Worm (Caenorhabditis elegans): ENCODE data around the gene zak-1.
A peak's percentile ranks its signal among the peaks of the same experiment; 100 is the strongest.

Gene zak-1

DNA sequence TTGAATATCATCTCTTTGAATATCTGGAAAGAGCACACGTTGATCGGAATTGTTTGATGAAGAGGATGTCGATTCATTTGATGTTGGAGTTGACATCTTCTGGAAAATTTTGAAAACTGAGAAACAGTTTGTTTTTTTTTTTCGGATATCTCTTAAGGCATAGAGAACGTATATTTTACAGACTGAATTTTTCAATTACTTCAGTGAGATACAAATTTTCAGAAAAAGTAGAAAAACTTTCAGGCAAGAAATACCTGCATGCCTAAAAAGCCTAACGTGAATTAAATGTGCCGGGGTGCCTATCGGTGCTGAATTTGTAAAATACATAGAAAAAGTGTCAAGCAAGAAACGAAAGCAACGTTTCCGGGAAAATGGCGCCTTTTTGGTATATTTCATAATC, at the start of gene zak-1:
Gene zak-1, minus strand, starts transcription at position 101 of the 400 bp plus-strand sequence.
- TF ChIP-seq snpc-4 (tag; optimal IDR thresholded peaks at IDR 0.05) (no peak), tbx-8 (GFP tag; optimal IDR thresholded peaks at IDR 0.05) (no peak), unc-39 (tag; optimal IDR thresholded peaks at IDR 0.05) (no peak), cnd-1 (tag; optimal IDR thresholded peaks at IDR 0.05) (no peak), flh-1 (GFP tag; optimal IDR thresholded peaks at IDR 0.05) (no peak), nhr-237 (tag; optimal IDR thresholded peaks at IDR 0.05) (no peak), sem-2 (GFP tag; optimal IDR thresholded peaks at IDR 0.05) (no peak), mab-5 (tag; optimal IDR thresholded peaks at IDR 0.05) (no peak), elt-1 (tag; optimal IDR thresholded peaks at IDR 0.05; ENCODE audit: borderline replicate concordance, insufficient read depth) (no peak), M03D4.4 (tag; optimal IDR thresholded peaks at IDR 0.05) (no peak), blmp-1 (tag; optimal IDR thresholded peaks at IDR 0.05) (no peak), bed-3 (GFP tag; optimal IDR thresholded peaks at IDR 0.05) (no peak), lin-13 (tag; optimal IDR thresholded peaks at IDR 0.05) (no peak), hlh-1 (tag; optimal IDR thresholded peaks at IDR 0.05) (no peak), ceh-43 (GFP tag; optimal IDR thresholded peaks at IDR 0.05) (no peak), drap-1 (GFP tag; optimal IDR thresholded peaks at IDR 0.05) (no peak), lin-32 (GFP tag; optimal IDR thresholded peaks at IDR 0.05) (no peak), ztf-11 (tag; optimal IDR thresholded peaks at IDR 0.05) (no peak)

DNA sequence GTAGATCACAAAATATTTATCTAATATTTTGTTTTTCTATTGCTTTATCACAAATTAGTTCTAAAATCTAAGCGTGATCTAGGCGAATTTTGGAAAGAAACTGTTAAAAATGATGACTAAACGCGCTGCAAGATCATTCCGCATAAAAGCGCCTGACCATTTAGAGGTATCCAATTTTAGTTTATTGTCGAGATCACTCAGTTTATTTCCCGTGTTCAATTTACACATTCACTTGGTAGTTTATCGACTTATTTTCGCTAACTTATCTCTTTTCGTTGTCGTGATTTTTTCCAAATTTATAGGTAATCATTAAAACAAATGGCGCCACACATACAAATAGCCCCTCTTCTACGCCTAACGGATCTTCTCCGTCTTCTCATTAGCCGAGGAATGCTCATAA, 49.8 kb upstream of the zak-1 start, which contains the start of gene T07E3.2:
Gene T07E3.2, plus strand, starts transcription at position 301 of the 400 bp plus-strand sequence.
- TF ChIP-seq ceh-83 (GFP tag; optimal IDR thresholded peaks at IDR 0.05) = no peak
- no peak for TF ChIP-seq zip-8 (tag; optimal IDR thresholded peaks at IDR 0.05)
- TF ChIP-seq lin-13 (tag; optimal IDR thresholded peaks at IDR 0.05) = no peak
- no peak for TF ChIP-seq pha-4 (tag; optimal IDR thresholded peaks at IDR 0.05)
- no peak for TF ChIP-seq snpc-4 (tag; optimal IDR thresholded peaks at IDR 0.05)
- no peak for TF ChIP-seq tbx-8 (GFP tag; optimal IDR thresholded peaks at IDR 0.05)
- no peak for TF ChIP-seq drap-1 (GFP tag; optimal IDR thresholded peaks at IDR 0.05)

DNA sequence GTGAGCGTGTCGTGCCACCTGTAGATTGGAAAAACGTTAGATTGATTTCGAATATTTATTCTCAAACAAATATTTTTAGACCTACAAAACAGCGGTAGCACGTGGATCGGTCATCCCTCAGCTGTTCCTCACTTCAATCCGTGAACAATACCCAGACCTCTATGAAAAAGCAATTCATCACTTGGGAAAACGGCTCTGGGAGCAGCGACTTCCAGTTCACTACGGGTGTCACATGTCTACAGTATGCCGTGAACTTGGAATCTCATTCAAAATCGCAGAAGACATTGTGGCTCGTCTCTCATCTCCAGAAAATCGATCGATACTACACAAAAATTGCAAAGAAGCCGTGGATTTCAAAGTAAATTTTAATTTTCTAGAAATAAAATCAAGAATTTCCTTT, 47.9 kb upstream of the zak-1 start:
- no peak for TF ChIP-seq elt-3 (tag; optimal IDR thresholded peaks at IDR 0.05)
- no peak for TF ChIP-seq ceh-83 (GFP tag; optimal IDR thresholded peaks at IDR 0.05)
- TF ChIP-seq lin-32 (GFP tag; optimal IDR thresholded peaks at IDR 0.05) = no peak
- TF ChIP-seq zip-8 (tag; optimal IDR thresholded peaks at IDR 0.05) = no peak
- TF ChIP-seq mep-1 (tag; optimal IDR thresholded peaks at IDR 0.05) = no peak
- TF ChIP-seq nhr-237 (tag; optimal IDR thresholded peaks at IDR 0.05) = no peak
- no peak for TF ChIP-seq nhr-12 (tag; optimal IDR thresholded peaks at IDR 0.05)
- TF ChIP-seq hlh-1 (tag; optimal IDR thresholded peaks at IDR 0.05) = no peak
- TF ChIP-seq cnd-1 (tag; optimal IDR thresholded peaks at IDR 0.05) = no peak
- TF ChIP-seq mab-5 (tag; optimal IDR thresholded peaks at IDR 0.05) = no peak
- TF ChIP-seq sem-2 (GFP tag; optimal IDR thresholded peaks at IDR 0.05) = no peak
- no peak for TF ChIP-seq drap-1 (GFP tag; optimal IDR thresholded peaks at IDR 0.05)
- TF ChIP-seq pha-4 (tag; optimal IDR thresholded peaks at IDR 0.05) = no peak
- no peak for TF ChIP-seq ham-2 (GFP tag; optimal IDR thresholded peaks at IDR 0.05)
- no peak for TF ChIP-seq snpc-4 (tag; optimal IDR thresholded peaks at IDR 0.05)
- no peak for TF ChIP-seq ceh-43 (GFP tag; optimal IDR thresholded peaks at IDR 0.05)
- no peak for TF ChIP-seq nhr-2 (tag; optimal IDR thresholded peaks at IDR 0.05)
- TF ChIP-seq tbx-8 (GFP tag; optimal IDR thresholded peaks at IDR 0.05) = no peak
- no peak for TF ChIP-seq unc-62 (GFP tag; optimal IDR thresholded peaks at IDR 0.05)

DNA sequence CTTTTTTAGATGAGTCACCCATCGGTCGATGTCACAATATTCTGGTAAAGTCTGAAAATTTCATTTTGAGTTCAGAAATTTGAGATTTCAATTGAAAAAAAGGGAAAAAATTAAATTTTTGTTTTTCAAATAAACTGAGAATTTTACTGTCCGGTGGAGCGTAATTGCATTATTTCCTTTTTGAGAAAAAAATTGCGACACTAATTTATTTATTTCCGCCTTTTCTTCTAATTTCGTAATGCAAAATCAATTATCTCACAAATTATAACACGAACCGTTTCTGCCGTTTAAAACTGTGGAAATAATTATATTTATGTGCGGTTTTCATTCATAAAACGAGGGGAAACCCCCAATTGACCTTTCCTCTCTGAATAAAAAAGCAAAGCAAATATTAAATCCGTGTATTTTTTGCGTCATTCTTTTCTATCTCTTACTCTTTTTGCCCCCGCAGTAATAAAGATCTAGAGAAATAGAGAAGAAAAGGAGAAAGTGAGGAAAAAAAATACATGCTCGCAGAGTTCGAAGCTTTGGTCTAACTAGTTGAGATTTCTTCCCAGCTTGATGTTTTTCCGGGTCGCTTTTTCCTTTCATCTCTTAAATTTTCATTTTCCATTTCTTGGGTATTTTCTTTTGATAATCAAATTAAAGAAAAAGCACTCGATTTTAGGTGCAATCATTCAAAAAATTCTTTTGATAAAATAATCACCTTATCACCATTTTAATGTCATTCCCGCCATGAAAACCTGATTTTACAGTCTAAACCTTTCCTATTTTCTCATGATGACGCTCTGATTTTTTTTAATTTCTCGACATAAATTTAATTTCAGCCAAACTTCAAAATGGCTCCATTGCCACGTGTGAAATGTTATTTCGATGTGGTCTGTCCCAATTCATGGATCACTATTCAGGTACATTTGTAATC, 46.7 kb upstream of the zak-1 start, which contains the start of the genes brc-2 and T07E3.3:
Gene brc-2, minus strand, starts transcription at position 51 of the 922 bp plus-strand sequence.
Gene T07E3.3, plus strand, starts transcription at position 822 of the 922 bp plus-strand sequence.
- TF ChIP-seq lin-32 (GFP tag; optimal IDR thresholded peaks at IDR 0.05) (no peak), ceh-43 (GFP tag; optimal IDR thresholded peaks at IDR 0.05) (peak; percentile 41), ces-1 (GFP tag; optimal IDR thresholded peaks at IDR 0.05) (peak; percentile 86)

DNA sequence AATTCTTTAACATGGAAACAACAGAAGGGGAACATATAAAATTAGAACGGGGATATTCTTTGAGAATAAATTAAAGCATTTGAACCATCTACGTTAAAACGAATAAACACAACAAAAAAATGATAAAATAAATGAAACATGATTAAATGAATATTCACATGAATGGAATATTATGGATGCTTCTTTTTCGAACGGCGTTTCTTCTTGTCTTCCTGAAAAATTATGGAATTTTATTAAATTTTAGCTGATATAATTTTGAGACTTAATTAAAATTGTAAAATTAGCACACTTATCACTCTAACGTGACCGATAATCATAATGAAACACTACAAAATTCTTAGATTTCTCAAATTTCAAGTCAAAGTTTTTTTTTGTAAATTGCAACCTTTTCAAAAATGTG, 44.0 kb upstream of the zak-1 start:
- TF ChIP-seq nhr-28 (tag; optimal IDR thresholded peaks at IDR 0.05) = no peak
- TF ChIP-seq zip-8 (tag; optimal IDR thresholded peaks at IDR 0.05) = no peak
- no peak for TF ChIP-seq unc-39 (tag; optimal IDR thresholded peaks at IDR 0.05)
- no peak for TF ChIP-seq M03D4.4 (tag; optimal IDR thresholded peaks at IDR 0.05)
- TF ChIP-seq hlh-1 (tag; optimal IDR thresholded peaks at IDR 0.05) = no peak
- TF ChIP-seq bed-3 (GFP tag; optimal IDR thresholded peaks at IDR 0.05) = no peak
- no peak for TF ChIP-seq flh-1 (GFP tag; optimal IDR thresholded peaks at IDR 0.05)

All from whole organism, mixed stage, embryonic.